Fruit fly (Drosophila melanogaster) whole organism, embryonic: ENCODE results near the gene mldr.

ENCODE experiments used
- Abd-B ChIP-seq: fragments of 200-800 bp; sonication (Bioruptor generic); optimal IDR thresholded peaks from 2 replicates; lab custom pipeline; 2018; ENCODE audit warnings: missing biosample characterization, mild to moderate bottlenecking, missing genetic modification characterization, moderate library complexity
- Antp ChIP-seq: fragments of 200-800 bp; sonication (Bioruptor generic); optimal IDR thresholded peaks from 3 replicates; lab custom pipeline; 2016; ENCODE audit warnings: missing biosample characterization, missing genetic modification characterization
- B-H2 ChIP-seq: fragments of 200-800 bp; sonication (Bioruptor generic); optimal IDR thresholded peaks from 2 replicates; lab custom pipeline; 2018; ENCODE audit warnings: missing biosample characterization, mild to moderate bottlenecking, missing genetic modification characterization
- BEAF-32 ChIP-seq: fragments of 200-800 bp; sonication (Bioruptor generic); optimal IDR thresholded peaks from 3 replicates; lab custom pipeline; 2017; ENCODE audit warnings: missing biosample characterization, missing genetic modification characterization, mild to moderate bottlenecking, moderate library complexity, missing genetic modification reagents
- Bteb2 ChIP-seq: fragments of 200-800 bp; sonication (Bioruptor generic); optimal IDR thresholded peaks from 2 replicates; lab custom pipeline; 2016; ENCODE audit warnings: missing biosample characterization, missing genetic modification characterization
- CG10431 ChIP-seq: fragments of 200-800 bp; sonication (Bioruptor generic); optimal IDR thresholded peaks from 3 replicates; lab custom pipeline; 2018; ENCODE audit warnings: missing biosample characterization, mild to moderate bottlenecking, missing genetic modification characterization
- CG11456 ChIP-seq: fragments of 200-800 bp; sonication (Bioruptor generic); IDR thresholded peaks from 3 replicates; pipeline ENCODE4 v1.3.6; 2022; ENCODE audit warnings: missing biosample characterization, missing genetic modification characterization
- CG12299 ChIP-seq: fragments of 200-800 bp; sonication (Bioruptor generic); optimal IDR thresholded peaks from 2 replicates; lab custom pipeline; 2018; ENCODE audit warnings: missing biosample characterization, mild to moderate bottlenecking, missing genetic modification characterization
- CG12942 ChIP-seq: fragments of 200-800 bp; sonication (Bioruptor generic); optimal IDR thresholded peaks from 3 replicates; lab custom pipeline; 2016; ENCODE audit warnings: missing biosample characterization, missing genetic modification characterization
- CG16779 ChIP-seq: fragments of 200-800 bp; sonication (Bioruptor generic); IDR thresholded peaks from 2 replicates; pipeline ENCODE4 v1.3.6; 2022; ENCODE audit warnings: missing biosample characterization, missing genetic modification characterization
- CG17328 ChIP-seq: fragments of 200-800 bp; sonication (Bioruptor generic); IDR thresholded peaks from 2 replicates; pipeline ENCODE4 v1.3.6; 2022; ENCODE audit warnings: missing biosample characterization, missing genetic modification characterization
- CG17568 ChIP-seq: fragments of 200-800 bp; sonication (Bioruptor generic); optimal IDR thresholded peaks from 2 replicates; lab custom pipeline; 2018; ENCODE audit warnings: missing biosample characterization, mild to moderate bottlenecking, missing genetic modification characterization, moderate library complexity
- CG32767 ChIP-seq: fragments of 200-800 bp; sonication (Bioruptor generic); IDR thresholded peaks from 2 replicates; pipeline ENCODE4 v1.3.6; 2022; ENCODE audit warnings: missing biosample characterization, missing genetic modification characterization
- CG3281 ChIP-seq: fragments of 200-800 bp; sonication (Bioruptor generic); optimal IDR thresholded peaks from 3 replicates; lab custom pipeline; 2017; ENCODE audit warnings: missing biosample characterization, mild to moderate bottlenecking, missing genetic modification characterization
- CG3847 ChIP-seq: fragments of 200-800 bp; sonication (Bioruptor generic); IDR thresholded peaks from 2 replicates; pipeline ENCODE4 v1.3.6; 2022; ENCODE audit warnings: missing biosample characterization, missing genetic modification characterization
- CG6654 ChIP-seq: fragments of 200-800 bp; sonication (Bioruptor generic); optimal IDR thresholded peaks from 2 replicates; lab custom pipeline; 2017; ENCODE audit warnings: missing biosample characterization, mild to moderate bottlenecking, missing genetic modification characterization
- CG6765 ChIP-seq: fragments of 200-800 bp; sonication (Bioruptor generic); optimal IDR thresholded peaks from 3 replicates; lab custom pipeline; 2017; ENCODE audit warnings: missing biosample characterization, mild to moderate bottlenecking, missing genetic modification characterization
- CG7357 ChIP-seq: fragments of 200-800 bp; sonication (Bioruptor generic); IDR thresholded peaks from 3 replicates; pipeline ENCODE4 v1.3.6; 2022; ENCODE audit warnings: missing biosample characterization, missing genetic modification characterization
- CG8944 ChIP-seq: fragments of 200-800 bp; sonication (Bioruptor generic); optimal IDR thresholded peaks from 3 replicates; lab custom pipeline; 2016; ENCODE audit warnings: missing biosample characterization, missing genetic modification characterization
- CG9817 ChIP-seq: fragments of 200-800 bp; sonication (Bioruptor generic); optimal IDR thresholded peaks from 2 replicates; lab custom pipeline; 2018; ENCODE audit warnings: missing biosample characterization, mild to moderate bottlenecking, missing genetic modification characterization, moderate library complexity
- D19B ChIP-seq: fragments of 200-800 bp; sonication (Bioruptor generic); optimal IDR thresholded peaks from 2 replicates; lab custom pipeline; 2017; ENCODE audit warnings: missing biosample characterization, mild to moderate bottlenecking, missing genetic modification characterization
- Doc3 ChIP-seq: fragments of 200-800 bp; sonication (Bioruptor generic); IDR thresholded peaks from 3 replicates; pipeline ENCODE4 v1.3.6; 2022; ENCODE audit warnings: missing biosample characterization, missing genetic modification characterization; ENCODE audit not compliant: partially characterized antibody
- Drgx ChIP-seq: fragments of 200-800 bp; sonication (Bioruptor generic); IDR thresholded peaks from 2 replicates; pipeline ENCODE4 v1.3.6; 2022; ENCODE audit warnings: missing biosample characterization, missing genetic modification characterization
- Hmr ChIP-seq: fragments of 200-800 bp; sonication (Bioruptor generic); optimal IDR thresholded peaks from 3 replicates; lab custom pipeline; 2017; ENCODE audit warnings: mild to moderate bottlenecking, missing biosample characterization, missing genetic modification reagents, missing genetic modification characterization
- Hmx ChIP-seq: fragments of 200-800 bp; sonication (Bioruptor generic); optimal IDR thresholded peaks from 2 replicates; lab custom pipeline; 2016; ENCODE audit warnings: missing biosample characterization, missing genetic modification characterization
- Hr78 ChIP-seq, 2 experiments: fragments of 200-800 bp in 1 of 2; fragments of >200 bp in 1 of 2; sonication (Bioruptor generic) in 1 of 2; optimal IDR thresholded peaks; 2 replicates each; lab custom pipeline; 2017 to 2019; ENCODE audit warnings: missing biosample characterization in 2 of 2, missing genetic modification characterization in 2 of 2, mild to moderate bottlenecking in 1 of 2, moderate library complexity in 1 of 2
- MBD-R2 ChIP-seq: fragments of 200-800 bp; sonication (Bioruptor generic); IDR thresholded peaks from 2 replicates; pipeline ENCODE4 v1.3.6; 2022; ENCODE audit warnings: missing biosample characterization, missing genetic modification characterization
- Sin3A ChIP-seq: fragments of >200 bp; optimal IDR thresholded peaks from 2 replicates; lab custom pipeline; 2018
- Ssrp ChIP-seq: fragments of 200-800 bp; sonication (Bioruptor generic); optimal IDR thresholded peaks from 2 replicates; lab custom pipeline; 2018; ENCODE audit warnings: missing biosample characterization, mild to moderate bottlenecking, missing genetic modification characterization, moderate library complexity
- Vsx1 ChIP-seq: fragments of 200-800 bp; sonication (Bioruptor generic); optimal IDR thresholded peaks from 2 replicates; lab custom pipeline; 2017; ENCODE audit warnings: missing biosample characterization, mild to moderate bottlenecking, missing genetic modification characterization, missing genetic modification reagents
- ab ChIP-seq: fragments of 200-800 bp; sonication (Bioruptor generic); optimal IDR thresholded peaks from 2 replicates; lab custom pipeline; 2016; ENCODE audit warnings: missing biosample characterization, missing genetic modification characterization
- abd-A ChIP-seq: fragments of 200-800 bp; sonication (Bioruptor generic); optimal IDR thresholded peaks from 3 replicates; lab custom pipeline; 2019; ENCODE audit warnings: missing biosample characterization, mild to moderate bottlenecking, missing genetic modification characterization, moderate library complexity
- chinmo ChIP-seq: fragments of 200-800 bp; sonication (Bioruptor generic); IDR thresholded peaks from 4 replicates; pipeline ENCODE4 v1.3.6; 2022; ENCODE audit warnings: missing biosample characterization, missing genetic modification characterization; ENCODE audit not compliant: partially characterized antibody
- chm ChIP-seq: fragments of 200-800 bp; sonication (Bioruptor generic); IDR thresholded peaks from 2 replicates; pipeline ENCODE4 v1.3.6; 2022; ENCODE audit warnings: missing biosample characterization, missing genetic modification characterization
- chn ChIP-seq: fragments of 200-800 bp; sonication (Bioruptor generic); optimal IDR thresholded peaks from 2 replicates; lab custom pipeline; 2016; ENCODE audit warnings: missing biosample characterization, missing genetic modification characterization
- ci ChIP-seq: fragments of 200-800 bp; sonication (Bioruptor generic); IDR thresholded peaks from 3 replicates; pipeline ENCODE4 v1.3.6; 2022; ENCODE audit warnings: missing biosample characterization, missing genetic modification characterization
- crol ChIP-seq: fragments of 200-800 bp; sonication (Bioruptor generic); IDR thresholded peaks from 2 replicates; pipeline ENCODE4 v1.3.6; 2022; ENCODE audit warnings: missing biosample characterization, missing genetic modification characterization
- disco-r ChIP-seq: fragments of 200-800 bp; sonication (Bioruptor generic); optimal IDR thresholded peaks from 2 replicates; lab custom pipeline; 2016; ENCODE audit warnings: missing biosample characterization, missing genetic modification characterization
- dysf ChIP-seq: fragments of 200-800 bp; sonication (Bioruptor generic); IDR thresholded peaks from 3 replicates; pipeline ENCODE4 v1.3.6; 2022; ENCODE audit warnings: missing biosample characterization, missing genetic modification characterization
- jigr1 ChIP-seq: fragments of 200-800 bp; sonication (Bioruptor generic); IDR thresholded peaks from 3 replicates; pipeline ENCODE4 v1.3.6; 2022; ENCODE audit warnings: missing biosample characterization, missing genetic modification characterization
- kni ChIP-seq: fragments of 200-800 bp; sonication (Bioruptor generic); optimal IDR thresholded peaks from 3 replicates; lab custom pipeline; 2017; ENCODE audit warnings: mild to moderate bottlenecking, missing biosample characterization, missing genetic modification reagents, missing genetic modification characterization
- org-1 ChIP-seq: fragments of 200-800 bp; sonication (Bioruptor generic); optimal IDR thresholded peaks from 2 replicates; lab custom pipeline; 2017; ENCODE audit warnings: missing biosample characterization, missing genetic modification characterization
- pnt ChIP-seq: fragments of 200-800 bp; sonication (Bioruptor generic); optimal IDR thresholded peaks from 3 replicates; lab custom pipeline; 2016; ENCODE audit warnings: missing biosample characterization, missing genetic modification characterization
- rib ChIP-seq: fragments of 200-800 bp; sonication (Bioruptor generic); IDR thresholded peaks from 2 replicates; pipeline ENCODE4 v1.3.6; 2022; ENCODE audit warnings: missing biosample characterization, missing genetic modification characterization
- sens ChIP-seq: fragments of 200-800 bp; sonication (Bioruptor generic); peaks from one replicate; lab custom pipeline; 2016; ENCODE audit warnings: missing biosample characterization, missing genetic modification characterization
- tup ChIP-seq: fragments of 200-800 bp; sonication (Bioruptor generic); optimal IDR thresholded peaks from 2 replicates; lab custom pipeline; 2016; ENCODE audit warnings: missing biosample characterization, mild to moderate bottlenecking, missing genetic modification characterization, moderate library complexity

The mldr gene

DNA sequence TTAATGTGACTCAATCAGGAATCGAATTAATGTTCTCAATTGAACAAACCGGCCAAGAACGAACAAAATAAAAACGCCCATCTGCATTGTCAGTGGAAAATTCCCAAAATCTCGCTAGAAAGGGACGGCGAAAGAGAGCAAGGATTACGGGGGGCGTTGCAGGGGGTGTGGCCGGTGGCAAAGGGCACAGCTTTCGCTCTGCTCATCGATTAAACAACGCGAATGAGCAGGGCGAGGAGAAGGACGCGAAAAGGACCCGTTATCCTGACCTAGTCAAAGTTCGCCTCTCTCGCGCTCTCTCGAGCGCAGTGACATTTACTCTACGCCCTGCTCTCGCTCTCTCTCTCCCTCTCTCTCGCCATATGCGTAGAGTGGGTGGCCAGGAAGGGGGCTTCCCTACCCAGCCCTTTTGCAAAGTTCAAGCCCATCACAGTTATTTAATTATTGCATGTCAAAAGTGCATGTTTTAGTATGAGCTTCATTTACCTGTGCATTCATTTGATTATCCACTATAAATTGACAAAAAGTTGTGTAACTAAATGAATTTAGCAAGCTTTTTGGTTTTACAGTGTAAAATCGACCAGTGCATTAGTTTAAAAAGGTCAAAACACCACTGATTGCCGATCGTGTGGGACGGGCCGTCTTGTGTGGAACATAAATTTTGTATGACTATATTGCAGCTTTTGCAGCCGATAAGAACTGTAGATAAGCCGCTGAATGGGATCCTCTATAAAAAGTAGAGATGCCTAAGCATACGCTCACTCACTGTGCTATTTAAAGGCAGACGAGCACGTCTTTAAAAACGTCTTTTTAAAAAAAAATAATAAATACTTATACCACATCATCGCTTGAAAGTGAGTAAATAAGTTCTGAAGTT, 47.9 kb downstream of the mldr start (continued):
- TF ChIP-seq Hr78 (GFP tag; optimal IDR thresholded peaks at IDR 0.05; lab: Kevin White, UChicago) (peak in 1 of 2 experiments; percentile 9), CG11456 (GFP tag; lab: Robert Waterston, UW) (0 out of 3 replicates have a peak, but pooled peaks have one; percentile 39), ci (GFP tag; lab: Robert Waterston, UW) (no peak), Hmr (GFP tag; lab: Kevin White, UChicago) (peak; percentile 23), sens (GFP tag; lab: Kevin White, UChicago) (peak; percentile 66), Drgx (GFP tag; lab: Robert Waterston, UW) (peak; percentile 64), CG6765 (GFP tag; lab: Kevin White, UChicago) (no peak), crol (peak; percentile 76), CG12299 (tag; lab: Kevin White, UChicago) (no peak), CG3847 (GFP tag; lab: Robert Waterston, UW) (0 out of 2 replicates have a peak, but pooled peaks have one; percentile 13)
- TF ChIP-seq, all 482 proteins: peak for 83

DNA sequence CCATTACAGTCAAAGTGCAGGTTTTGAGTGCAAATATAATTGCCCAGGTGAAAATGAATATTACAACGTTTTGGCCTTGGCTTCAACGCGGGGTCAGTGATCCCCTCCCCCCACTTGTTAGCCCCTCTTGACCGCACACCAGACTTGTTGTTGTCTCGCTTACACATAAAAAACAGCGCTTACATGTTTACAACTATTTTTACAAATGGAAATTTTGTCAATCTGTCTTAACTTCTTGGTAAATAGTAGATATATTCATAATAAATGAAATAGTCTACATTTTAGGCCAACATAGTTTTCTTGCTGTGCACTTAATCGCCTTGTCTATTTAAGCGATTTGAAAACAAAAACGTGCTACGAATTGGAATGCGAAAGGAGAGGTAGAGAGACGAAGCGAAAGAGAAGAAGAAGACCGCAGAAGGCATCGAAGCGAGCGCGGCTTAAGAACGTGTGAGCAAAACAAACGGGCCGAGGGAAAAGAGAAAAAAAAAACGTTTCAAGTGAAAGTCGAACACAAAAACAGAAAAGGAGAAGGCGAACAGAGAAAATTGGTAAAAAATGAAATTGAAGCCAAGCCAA, 49.0 kb downstream of the mldr start:
- TF ChIP-seq CG6654 (GFP tag; lab: Kevin White, UChicago) = no peak
- TF ChIP-seq Ssrp (tag; lab: Kevin White, UChicago) = peak; percentile 46
- TF ChIP-seq org-1 = peak; percentile 24
- peak; percentile 3 for TF ChIP-seq Antp
- TF ChIP-seq CG16779 (GFP tag; lab: Robert Waterston, UW) = no peak
- no peak for TF ChIP-seq tup (GFP tag; lab: Kevin White, UChicago)
- TF ChIP-seq Sin3A = no peak
- TF ChIP-seq pnt = peak; percentile 34
- peak; percentile 20 for TF ChIP-seq Hmx (GFP tag; lab: Kevin White, UChicago)
- TF ChIP-seq chm = peak; percentile 44; the same call in 1 of the 2 replicates
- TF ChIP-seq chinmo = no peak
- TF ChIP-seq CG12942 (GFP tag; lab: Kevin White, UChicago) = peak; percentile 10
- no peak for TF ChIP-seq CG8944 (GFP tag; lab: Kevin White, UChicago)
- TF ChIP-seq chn (GFP tag; lab: Kevin White, UChicago) = peak; percentile 22
- peak; percentile 28; the same call in 1 of the 3 replicates for TF ChIP-seq CG7357 (GFP tag; lab: Robert Waterston, UW)
- TF ChIP-seq Abd-B = peak; percentile 49
- TF ChIP-seq jigr1 (GFP tag; lab: Robert Waterston, UW) = no peak
- peak; percentile 6 for TF ChIP-seq Bteb2
- peak; percentile 25; the same call in 1 of the 2 replicates for TF ChIP-seq rib
- TF ChIP-seq D19B (GFP tag; lab: Kevin White, UChicago) = no peak
- no peak for TF ChIP-seq BEAF-32 (GFP tag; lab: Kevin White, UChicago)
- no peak for TF ChIP-seq CG17568 (GFP tag; lab: Kevin White, UChicago)
- no peak for TF ChIP-seq Doc3 (GFP tag; lab: Robert Waterston, UW)
- TF ChIP-seq CG17328 = peak; percentile 72
- no peak for TF ChIP-seq CG10431 (GFP tag; lab: Kevin White, UChicago)
- TF ChIP-seq dysf (GFP tag; lab: Robert Waterston, UW) = peak; percentile 67
- peak; percentile 75 for TF ChIP-seq abd-A (tag; lab: Kevin White, UChicago)
- TF ChIP-seq CG3281 = peak; percentile 39
- TF ChIP-seq CG32767 (GFP tag; lab: Robert Waterston, UW) = peak; percentile 66; the same call in 1 of the 2 replicates
- no peak for TF ChIP-seq disco-r (GFP tag; lab: Kevin White, UChicago)
- peak; percentile 45 for TF ChIP-seq CG3847 (GFP tag; lab: Robert Waterston, UW)
- TF ChIP-seq Vsx1 (GFP tag; lab: Kevin White, UChicago) = no peak
- no peak for TF ChIP-seq kni (GFP tag; lab: Kevin White, UChicago)
- 0 out of 2 replicates have a peak, but pooled peaks have one; percentile 8 for TF ChIP-seq MBD-R2 (GFP tag; lab: Robert Waterston, UW)
- no peak for TF ChIP-seq ab (GFP tag; lab: Kevin White, UChicago)
- TF ChIP-seq B-H2 = no peak
- TF ChIP-seq CG9817 = peak; percentile 63
